Fruit fly (Drosophila melanogaster) whole organism, embryonic: Measurements from ENCODE around the gene opa.

ENCODE experiments used
- CG14441 ChIP-seq: fragments of 200-800 bp; sonication (Bioruptor generic); IDR thresholded peaks from 2 replicates; pipeline ENCODE4 v1.3.6; 2022; ENCODE audit warnings: missing biosample characterization, missing genetic modification characterization
- CG1602 ChIP-seq: fragments of 200-800 bp; sonication (Bioruptor generic); optimal IDR thresholded peaks from 3 replicates; lab custom pipeline; 2016; ENCODE audit warnings: missing biosample characterization, missing genetic modification characterization
- CG2202 ChIP-seq: fragments of 200-800 bp; sonication (Bioruptor generic); optimal IDR thresholded peaks from 2 replicates; lab custom pipeline; 2018; ENCODE audit warnings: missing biosample characterization, mild to moderate bottlenecking, missing genetic modification characterization
- CG3847 ChIP-seq: fragments of 200-800 bp; sonication (Bioruptor generic); IDR thresholded peaks from 2 replicates; pipeline ENCODE4 v1.3.6; 2022; ENCODE audit warnings: missing biosample characterization, missing genetic modification characterization
- CG6791 ChIP-seq: fragments of 200-800 bp; sonication (Bioruptor generic); IDR thresholded peaks from 3 replicates; pipeline ENCODE4 v1.3.6; 2022; ENCODE audit warnings: missing biosample characterization, missing genetic modification characterization; ENCODE audit not compliant: partially characterized antibody
- CG8944 ChIP-seq: fragments of 200-800 bp; sonication (Bioruptor generic); optimal IDR thresholded peaks from 3 replicates; lab custom pipeline; 2016; ENCODE audit warnings: missing biosample characterization, missing genetic modification characterization
- Spps ChIP-seq: fragments of 200-800 bp; sonication (Bioruptor generic); optimal IDR thresholded peaks from 2 replicates; lab custom pipeline; 2018; ENCODE audit warnings: missing biosample characterization, mild to moderate bottlenecking, missing genetic modification characterization
- chif ChIP-seq, 2 experiments: fragments of 200-800 bp; sonication (Bioruptor generic); optimal IDR thresholded peaks; 3 replicates each; lab custom pipeline; 2016; ENCODE audit warnings: missing biosample characterization in 2 of 2, missing genetic modification characterization in 2 of 2
- phol ChIP-seq: fragments of 200-800 bp; sonication (Bioruptor generic); optimal IDR thresholded peaks from 3 replicates; lab custom pipeline; 2018; ENCODE audit warnings: missing biosample characterization, mild to moderate bottlenecking, missing genetic modification characterization, moderate library complexity
- vnd ChIP-seq: fragments of 200-800 bp; sonication (Bioruptor generic); IDR thresholded peaks from 3 replicates; pipeline ENCODE4 v1.3.6; 2022; ENCODE audit warnings: missing biosample characterization, missing genetic modification characterization; ENCODE audit not compliant: partially characterized antibody

DNA sequence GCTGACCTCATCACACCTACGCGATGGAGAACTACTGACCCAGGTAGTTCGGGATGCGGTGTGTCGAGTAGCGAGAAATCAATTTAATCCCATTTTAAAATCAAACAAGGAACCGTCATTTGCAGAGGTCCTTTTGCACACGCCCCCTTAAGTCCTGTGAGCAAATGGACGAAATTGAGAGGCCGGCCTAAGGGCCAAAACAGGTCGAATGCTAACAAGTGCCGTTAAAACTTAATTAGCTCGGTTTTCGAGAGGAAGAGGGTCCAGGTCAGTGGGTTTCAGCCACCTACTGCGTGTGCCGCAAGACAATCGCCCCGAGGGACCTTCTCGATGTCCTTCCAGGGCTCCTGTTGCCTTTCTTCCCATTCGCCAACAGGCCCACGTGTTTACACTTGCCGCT is 6.4 kb upstream of the opa start:
- TF ChIP-seq vnd (GFP tag; lab: Robert Waterston, UW): no peak
- TF ChIP-seq CG2202 (tag; lab: Kevin White, UChicago): no peak
- TF ChIP-seq phol: no peak
- no peak for TF ChIP-seq CG8944 (GFP tag; lab: Kevin White, UChicago)
- no peak for TF ChIP-seq Spps (tag; lab: Kevin White, UChicago)
- no peak for TF ChIP-seq CG6791 (GFP tag; lab: Robert Waterston, UW)
- TF ChIP-seq CG3847 (GFP tag; lab: Robert Waterston, UW): no peak
- TF ChIP-seq chif (GFP tag; optimal IDR thresholded peaks at IDR 0.05; lab: Kevin White, UChicago): no peak
- no peak for TF ChIP-seq CG14441
- no peak for TF ChIP-seq CG1602
